Worm (Caenorhabditis elegans) whole organism, late embryonic: ENCODE data around the gene rab-33.

Experiments
- C08G9.2 ChIP-seq: sonication (generic microtip); optimal IDR thresholded peaks from 2 replicates; lab custom pipeline; 2016; ENCODE audit warnings: mild to moderate bottlenecking, missing genetic modification characterization, moderate library complexity, missing compliant biosample characterization
- K02D7.2 ChIP-seq: sonication (generic microtip); optimal IDR thresholded peaks from 2 replicates; lab custom pipeline; 2017; ENCODE audit warnings: mild to moderate bottlenecking, missing genetic modification characterization, missing compliant biosample characterization
- T23F11.4 ChIP-seq: fragments of 200-800 bp; sonication (Bioruptor generic); optimal IDR thresholded peaks from 2 replicates; lab custom pipeline; 2018; ENCODE audit warnings: mild to moderate bottlenecking, missing genetic modification characterization, missing compliant biosample characterization
- ahr-1 ChIP-seq: sonication (generic microtip); optimal IDR thresholded peaks from 2 replicates; lab custom pipeline; 2016; ENCODE audit warnings: missing genetic modification characterization, missing compliant biosample characterization
- ceh-14 ChIP-seq: sonication (generic microtip); optimal IDR thresholded peaks from 2 replicates; lab custom pipeline; 2016; ENCODE audit warnings: missing genotype, missing genetic modification characterization, missing compliant biosample characterization
- ceh-18 ChIP-seq: sonication (generic microtip); optimal IDR thresholded peaks from 2 replicates; lab custom pipeline; 2016; ENCODE audit warnings: missing genetic modification characterization, missing compliant biosample characterization
- ceh-2 ChIP-seq: sonication (generic microtip); optimal IDR thresholded peaks from 2 replicates; lab custom pipeline; 2016; ENCODE audit warnings: missing genotype, missing genetic modification characterization, missing compliant biosample characterization
- ceh-34 ChIP-seq: sonication (generic microtip); optimal IDR thresholded peaks from 2 replicates; lab custom pipeline; 2016; ENCODE audit warnings: mild to moderate bottlenecking, missing genetic modification characterization, missing compliant biosample characterization
- ceh-45 ChIP-seq: fragments of 200-800 bp; sonication (Bioruptor generic); IDR thresholded peaks from 2 replicates; pipeline ENCODE4 v1.3.6; 2022; ENCODE audit warnings: missing genetic modification reagents, missing genetic modification characterization, missing compliant biosample characterization
- che-1 ChIP-seq: sonication (generic microtip); optimal IDR thresholded peaks from 2 replicates; lab custom pipeline; 2016; ENCODE audit warnings: mild to moderate bottlenecking, missing genetic modification characterization, missing compliant biosample characterization
- dve-1 ChIP-seq: sonication (generic microtip); optimal IDR thresholded peaks from 2 replicates; lab custom pipeline; 2017; ENCODE audit warnings: antibody characterized with exemption, mild to moderate bottlenecking, missing genetic modification characterization, missing compliant biosample characterization
- elt-2 ChIP-seq: sonication (generic microtip); optimal IDR thresholded peaks from 2 replicates; lab custom pipeline; 2016; ENCODE audit warnings: missing genetic modification reagents, missing genetic modification characterization, missing compliant biosample characterization
- fkh-10 ChIP-seq: fragments of 150-350 bp; optimal IDR thresholded peaks from 2 replicates; lab custom pipeline; 2014; ENCODE audit warnings: missing biosample characterization, missing genetic modification reagents, missing genetic modification characterization
- gmeb-2 ChIP-seq: sonication (generic microtip); optimal IDR thresholded peaks from 2 replicates; lab custom pipeline; 2016; ENCODE audit warnings: missing genetic modification characterization, inconsistent platforms, missing compliant biosample characterization
- hlh-15 ChIP-seq: sonication (generic microtip); optimal IDR thresholded peaks from 2 replicates; lab custom pipeline; 2016; ENCODE audit warnings: missing genetic modification characterization, missing compliant biosample characterization
- hlh-6 ChIP-seq: sonication (generic microtip); optimal IDR thresholded peaks from 2 replicates; lab custom pipeline; 2016; ENCODE audit warnings: missing genotype, missing genetic modification characterization, missing compliant biosample characterization
- hlh-8 ChIP-seq: sonication (generic microtip); optimal IDR thresholded peaks from 2 replicates; lab custom pipeline; 2016; ENCODE audit warnings: missing genotype, missing genetic modification characterization, missing compliant biosample characterization
- lin-11 ChIP-seq: fragments of 200-800 bp; sonication (Bioruptor generic); optimal IDR thresholded peaks from 2 replicates; lab custom pipeline; 2018; ENCODE audit warnings: mild to moderate bottlenecking, missing genetic modification characterization, missing compliant biosample characterization
- madf-2 ChIP-seq: sonication (generic microtip); optimal IDR thresholded peaks from 2 replicates; lab custom pipeline; 2017; ENCODE audit warnings: missing genetic modification characterization, missing compliant biosample characterization
- nhr-232 ChIP-seq: sonication (generic microtip); optimal IDR thresholded peaks from 2 replicates; lab custom pipeline; 2016; ENCODE audit warnings: missing genetic modification characterization, missing compliant biosample characterization
- odd-2 ChIP-seq: sonication (generic microtip); optimal IDR thresholded peaks from 2 replicates; lab custom pipeline; 2017; ENCODE audit warnings: antibody characterized with exemption, mild to moderate bottlenecking, missing genetic modification characterization, missing compliant biosample characterization
- pag-3 ChIP-seq: sonication (generic microtip); optimal IDR thresholded peaks from 2 replicates; lab custom pipeline; 2016; ENCODE audit warnings: missing compliant biosample characterization, missing genetic modification characterization, borderline replicate concordance
- pax-1 ChIP-seq: fragments of 150-350 bp; optimal IDR thresholded peaks from 2 replicates; lab custom pipeline; 2014; ENCODE audit warnings: missing biosample characterization, missing genetic modification characterization
- pha-2 ChIP-seq: sonication (generic microtip); optimal IDR thresholded peaks from 2 replicates; lab custom pipeline; 2017; ENCODE audit warnings: mild to moderate bottlenecking, missing genetic modification characterization, missing compliant biosample characterization
- pros-1 ChIP-seq: fragments of 150-350 bp; optimal IDR thresholded peaks from 2 replicates; lab custom pipeline; 2014; ENCODE audit warnings: missing biosample characterization, missing genetic modification reagents, missing genetic modification characterization
- rnt-1 ChIP-seq: sonication (generic microtip); optimal IDR thresholded peaks from 2 replicates; lab custom pipeline; 2016; ENCODE audit warnings: missing genetic modification characterization, missing compliant biosample characterization
- sox-2 ChIP-seq: fragments of 200-800 bp; sonication (Bioruptor generic); IDR thresholded peaks from 2 replicates; pipeline ENCODE4 v1.3.6; 2022; ENCODE audit warnings: missing genetic modification reagents, missing genetic modification characterization, missing compliant biosample characterization
- sox-4 ChIP-seq: sonication (generic microtip); optimal IDR thresholded peaks from 2 replicates; lab custom pipeline; 2017; ENCODE audit warnings: mild to moderate bottlenecking, missing genetic modification characterization, inconsistent platforms, missing compliant biosample characterization
- syd-9 ChIP-seq: sonication (generic microtip); optimal IDR thresholded peaks from 2 replicates; lab custom pipeline; 2016; ENCODE audit warnings: mild to moderate bottlenecking, missing genetic modification characterization, moderate library complexity, missing compliant biosample characterization
- unc-42 ChIP-seq: sonication (generic microtip); optimal IDR thresholded peaks from 2 replicates; lab custom pipeline; 2016; ENCODE audit warnings: missing genotype, missing genetic modification characterization, missing compliant biosample characterization
- unc-55 ChIP-seq: sonication (generic microtip); optimal IDR thresholded peaks from 2 replicates; lab custom pipeline; 2017; ENCODE audit warnings: missing biosample characterization, missing genetic modification reagents, missing genetic modification characterization
- unc-86 ChIP-seq: sonication (generic microtip); optimal IDR thresholded peaks from 2 replicates; lab custom pipeline; 2016; ENCODE audit warnings: missing genetic modification characterization, missing compliant biosample characterization
- zip-5 ChIP-seq: sonication (generic microtip); optimal IDR thresholded peaks from 2 replicates; lab custom pipeline; 2016; ENCODE audit warnings: missing genetic modification characterization, missing compliant biosample characterization
- ztf-16 ChIP-seq: sonication (generic microtip); optimal IDR thresholded peaks from 2 replicates; lab custom pipeline; 2017; ENCODE audit warnings: missing genetic modification characterization, missing compliant biosample characterization

The rab-33 gene

DNA sequence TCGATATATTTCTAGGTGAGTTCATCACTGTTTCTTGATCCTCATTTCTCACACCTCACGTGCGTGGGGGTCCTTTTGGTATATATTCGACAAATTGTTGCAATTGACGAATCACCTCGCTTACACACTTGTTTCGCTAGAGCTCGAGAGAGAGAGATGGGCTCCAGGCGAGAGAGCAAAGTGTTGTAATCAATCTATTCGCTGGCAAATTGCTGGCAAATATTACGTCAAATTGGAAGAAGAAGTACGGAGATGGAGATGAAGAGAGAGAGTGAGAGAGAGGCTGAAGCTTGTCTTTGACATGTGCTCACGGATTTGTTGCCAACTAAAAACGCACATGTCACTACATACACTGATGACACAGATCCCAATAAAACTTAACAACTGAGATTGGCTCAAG is 22.3 kb upstream of the rab-33 start:
- no peak for TF ChIP-seq pros-1 (tag; lab: Kevin White, UChicago)
- TF ChIP-seq unc-55 (GFP tag; lab: Kevin White, UChicago) = peak; percentile 79
- TF ChIP-seq unc-86 (tag; lab: Kevin White, UChicago) = no peak
- TF ChIP-seq ceh-18 (tag; lab: Kevin White, UChicago) = peak; percentile 73
- TF ChIP-seq rnt-1 (tag; lab: Kevin White, UChicago) = peak; percentile 41
- TF ChIP-seq ceh-14 (tag; lab: Kevin White, UChicago) = no peak
- no peak for TF ChIP-seq ceh-34 (tag; lab: Kevin White, UChicago)
- TF ChIP-seq, all 69 proteins: peak for 3

DNA sequence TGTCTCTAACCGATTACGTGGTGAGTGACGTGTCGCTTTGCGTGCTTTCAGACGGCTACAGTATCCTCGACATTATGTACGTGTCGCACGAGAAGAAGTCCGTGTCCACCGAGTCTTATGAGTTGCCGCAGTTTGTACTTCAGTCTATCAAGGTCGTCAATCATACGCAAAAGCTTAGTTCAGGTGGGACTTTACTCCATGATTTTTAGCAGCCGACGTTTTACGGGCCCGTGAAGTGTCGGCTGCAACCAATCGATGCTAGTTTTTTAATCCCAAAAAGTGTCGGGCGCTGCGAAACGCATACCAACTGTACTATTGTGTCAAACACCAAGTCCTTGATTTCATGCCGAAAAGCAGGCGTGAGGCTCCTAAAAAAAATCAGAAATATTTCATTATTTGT is 21.2 kb upstream of the rab-33 start:
- TF ChIP-seq che-1 (no peak), hlh-8 (tag; lab: Kevin White, UChicago) (no peak), ceh-2 (tag; lab: Kevin White, UChicago) (no peak), C08G9.2 (tag; lab: Kevin White, UChicago) (no peak), T23F11.4 (GFP tag; lab: Kevin White, UChicago) (no peak), ztf-16 (no peak), pax-1 (tag; lab: Kevin White, UChicago) (no peak), hlh-15 (tag; lab: Kevin White, UChicago) (no peak), sox-2 (no peak), gmeb-2 (tag; lab: Kevin White, UChicago) (no peak), sox-4 (tag; lab: Kevin White, UChicago) (no peak), hlh-6 (tag; lab: Kevin White, UChicago) (no peak), K02D7.2 (tag; lab: Kevin White, UChicago) (no peak), madf-2 (tag; lab: Kevin White, UChicago) (no peak), odd-2 (tag; lab: Kevin White, UChicago) (no peak), unc-86 (tag; lab: Kevin White, UChicago) (no peak), pha-2 (tag; lab: Kevin White, UChicago) (no peak)

DNA sequence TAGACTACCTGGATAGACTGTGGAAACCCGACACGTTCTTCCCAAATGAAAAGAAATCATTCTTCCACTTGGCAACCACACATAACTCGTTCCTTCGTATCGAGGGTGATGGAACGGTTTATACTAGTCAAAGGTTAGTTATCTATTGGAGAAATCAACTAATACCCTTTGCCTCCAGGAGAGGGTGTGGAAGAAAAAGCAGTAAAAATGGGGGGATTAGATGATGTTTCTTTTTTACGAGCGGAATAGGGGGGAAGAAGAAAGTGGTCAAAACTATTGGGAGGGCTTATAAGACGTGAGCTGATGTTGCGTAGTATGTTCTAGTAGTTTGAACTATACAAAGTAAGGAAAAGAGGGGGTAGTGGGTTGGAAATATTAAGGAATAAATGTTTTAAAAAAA is 19.4 kb upstream of the rab-33 start:
- no peak for TF ChIP-seq pag-3
- no peak for TF ChIP-seq T23F11.4 (GFP tag; lab: Kevin White, UChicago)
- no peak for TF ChIP-seq ahr-1 (tag; lab: Kevin White, UChicago)
- TF ChIP-seq fkh-10 (GFP tag; lab: Kevin White, UChicago) = no peak
- no peak for TF ChIP-seq che-1
- TF ChIP-seq unc-42 (tag; lab: Kevin White, UChicago) = no peak
- TF ChIP-seq zip-5 (tag; lab: Kevin White, UChicago) = no peak
- TF ChIP-seq odd-2 (tag; lab: Kevin White, UChicago) = no peak

DNA sequence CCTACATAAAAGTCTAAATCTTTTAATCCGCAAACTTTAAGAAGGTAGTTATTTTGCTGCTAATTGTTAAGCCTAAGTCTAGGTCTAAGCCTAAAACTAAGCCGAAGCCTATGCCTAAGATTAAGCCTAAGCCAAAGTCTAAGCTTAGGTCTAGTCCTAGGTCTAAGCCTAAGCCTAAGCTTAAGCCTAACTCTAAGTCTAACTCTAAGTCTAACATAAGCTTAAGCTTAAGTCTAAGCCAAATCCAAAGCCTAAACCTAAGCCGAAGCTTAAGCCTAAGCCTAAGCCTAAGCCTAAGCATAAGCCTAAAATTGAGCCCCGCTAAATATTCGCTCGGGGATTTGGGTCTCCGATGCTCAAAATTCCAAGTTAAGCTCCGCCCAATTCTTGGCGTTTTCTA is 17.6 kb upstream of the rab-33 start:
- TF ChIP-seq dve-1 (tag; lab: Kevin White, UChicago) = peak; percentile 53
- TF ChIP-seq lin-11 (tag; lab: Kevin White, UChicago) = no peak

DNA sequence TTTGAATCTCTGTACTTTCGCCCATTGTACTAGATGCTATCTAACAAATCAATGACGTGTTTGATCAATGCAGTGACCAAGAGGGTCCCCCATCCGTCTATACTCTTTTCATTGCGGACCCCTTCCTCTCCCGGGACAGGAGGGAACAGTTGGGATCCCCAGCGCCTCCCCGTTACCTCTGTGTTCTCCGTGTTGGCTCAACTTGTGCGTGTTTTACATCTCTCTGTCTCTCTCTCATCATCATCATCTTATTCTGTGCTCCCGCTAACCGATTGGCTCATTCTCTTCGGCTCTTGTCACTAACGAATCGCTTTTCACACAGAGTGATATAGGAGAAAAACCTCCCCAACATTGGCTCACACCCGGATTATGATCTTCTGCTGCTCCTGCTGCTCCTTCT is 16.9 kb upstream of the rab-33 start, which contains the start of gene unc-49:
Gene unc-49 (plus strand): TSS at position 240 of the 400 bp plus-strand sequence.
- TF ChIP-seq syd-9 (tag; lab: Kevin White, UChicago) (peak; percentile 41), elt-2 (tag; lab: Kevin White, UChicago) (no peak), C08G9.2 (tag; lab: Kevin White, UChicago) (peak; percentile 12), nhr-232 (tag; lab: Kevin White, UChicago) (no peak), ceh-18 (tag; lab: Kevin White, UChicago) (peak; percentile 26)

DNA sequence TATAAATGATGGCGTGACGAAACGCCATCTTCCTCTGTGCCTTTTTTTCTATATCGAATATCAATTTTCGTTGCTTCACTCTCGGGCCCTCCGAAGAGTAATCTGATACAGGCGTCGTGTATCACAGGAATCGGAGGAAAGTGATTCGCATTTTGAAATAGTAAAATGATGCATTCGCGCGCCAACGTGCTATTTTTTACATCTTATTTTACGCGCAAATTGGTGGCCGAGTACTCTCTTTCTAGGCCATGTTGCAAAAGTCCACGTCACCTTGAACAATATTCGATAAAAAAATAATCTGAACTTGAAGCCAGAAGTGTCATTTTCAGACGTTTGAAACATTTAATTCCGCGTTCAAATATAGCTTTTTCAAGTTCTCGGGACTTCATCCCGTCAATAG is 16.0 kb upstream of the rab-33 start:
- TF ChIP-seq ceh-45 = no peak
- peak; percentile 43 for TF ChIP-seq ceh-34 (tag; lab: Kevin White, UChicago)
- TF ChIP-seq hlh-6 (tag; lab: Kevin White, UChicago) = no peak
